Worm (Caenorhabditis elegans): ENCODE measurements around the gene madd-2.

The madd-2 gene

ce11 chrV:1176277-1176839 is 58.9 kb downstream of the madd-2 start, which contains the start of gene T21H3.1 (continued):
- TF ChIP-seq nhr-11 (tag; optimal IDR thresholded peaks at IDR 0.05) = no peak
- no peak for TF ChIP-seq gei-8 (GFP tag; optimal IDR thresholded peaks at IDR 0.05)
- peak; percentile 88 for TF ChIP-seq dve-1 (tag; optimal IDR thresholded peaks at IDR 0.05; ENCODE audit: insufficient read depth)
- no peak for TF ChIP-seq madf-9 (GFP tag; conservative IDR thresholded peaks at IDR 0.05)
- 0 out of 2 replicates have a peak, but pooled peaks have one; percentile 34 for TF ChIP-seq nhr-42 (GFP tag; IDR thresholded peaks at IDR 0.05)
- no peak for TF ChIP-seq egl-27 (tag; optimal IDR thresholded peaks at IDR 0.05)
- TF ChIP-seq zip-2 (tag; optimal IDR thresholded peaks at IDR 0.05) = no peak
- no peak for TF ChIP-seq zag-1 (tag; optimal IDR thresholded peaks at IDR 0.05)
- no peak for TF ChIP-seq arid-1 (GFP tag; conservative IDR thresholded peaks at IDR 0.05)
- peak in 1 of 2 experiments; percentile 36 for TF ChIP-seq lsy-2 (tag; optimal IDR thresholded peaks at IDR 0.05)
- no peak for TF ChIP-seq nhr-237 (tag; optimal IDR thresholded peaks at IDR 0.05)
- TF ChIP-seq vab-7 (GFP tag; IDR thresholded peaks at IDR 0.05) = no peak
- TF ChIP-seq ces-1 (GFP tag; optimal IDR thresholded peaks at IDR 0.05) = no peak
- TF ChIP-seq T20F7.1 (GFP tag; optimal IDR thresholded peaks at IDR 0.05) = no peak
- peak; percentile 63; the same call in 1 of the 2 replicates for TF ChIP-seq lin-1 (GFP tag; IDR thresholded peaks at IDR 0.05)
- peak; percentile 13 for TF ChIP-seq nhr-10 (tag; optimal IDR thresholded peaks at IDR 0.05)
